Worm (Caenorhabditis elegans): ENCODE data around the gene rpl-43.
A peak's percentile ranks its signal among the peaks of the same experiment; 100 is the strongest.

Gene rpl-43

DNA sequence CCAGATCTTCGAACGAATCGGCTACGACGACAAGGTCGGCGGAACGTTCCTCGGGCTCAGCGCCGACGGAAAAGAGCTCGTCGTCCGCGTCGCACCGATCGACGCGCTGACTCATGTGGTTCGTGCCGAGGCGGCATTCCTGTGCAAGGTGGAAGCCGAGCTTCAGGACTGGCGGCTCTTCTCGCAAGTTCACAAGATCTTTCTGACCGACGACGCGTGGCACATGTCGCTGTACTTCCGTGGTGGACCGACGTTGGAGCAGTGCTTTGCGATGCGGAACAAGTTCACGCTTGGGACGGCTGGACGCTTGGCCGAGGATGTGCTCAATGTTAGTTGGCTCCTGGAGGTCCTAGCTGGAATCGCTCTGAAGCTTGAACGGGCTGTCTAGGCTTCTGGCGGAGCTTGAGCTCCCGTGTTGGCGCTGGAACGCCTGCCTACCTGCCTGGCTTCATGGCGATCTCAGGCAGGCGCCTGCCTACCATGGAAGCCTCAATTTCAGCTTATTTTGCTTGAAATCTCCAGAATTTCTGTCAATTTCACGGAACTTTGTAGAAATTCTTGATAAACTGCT, 16.2 kb upstream of the rpl-43 start:
- TF ChIP-seq egl-27 (tag; optimal IDR thresholded peaks at IDR 0.05): no peak
- no peak for TF ChIP-seq ceh-28 (tag; optimal IDR thresholded peaks at IDR 0.05)
- TF ChIP-seq nhr-28 (tag; optimal IDR thresholded peaks at IDR 0.05): no peak
- TF ChIP-seq nhr-43 (tag; optimal IDR thresholded peaks at IDR 0.05; ENCODE audit: poor library complexity, severe bottlenecking): no peak
- no peak for TF ChIP-seq nhr-11 (tag; optimal IDR thresholded peaks at IDR 0.05)
- no peak for TF ChIP-seq tbx-2 (tag; optimal IDR thresholded peaks at IDR 0.05)
- no peak for TF ChIP-seq nfya-1 (tag; optimal IDR thresholded peaks at IDR 0.05; ENCODE audit: insufficient read depth)
- TF ChIP-seq mdl-1 (tag; optimal IDR thresholded peaks at IDR 0.05): no peak
- TF ChIP-seq sea-2 (GFP tag; optimal IDR thresholded peaks at IDR 0.05): no peak
- no peak for TF ChIP-seq mml-1 (tag; optimal IDR thresholded peaks at IDR 0.05)

DNA sequence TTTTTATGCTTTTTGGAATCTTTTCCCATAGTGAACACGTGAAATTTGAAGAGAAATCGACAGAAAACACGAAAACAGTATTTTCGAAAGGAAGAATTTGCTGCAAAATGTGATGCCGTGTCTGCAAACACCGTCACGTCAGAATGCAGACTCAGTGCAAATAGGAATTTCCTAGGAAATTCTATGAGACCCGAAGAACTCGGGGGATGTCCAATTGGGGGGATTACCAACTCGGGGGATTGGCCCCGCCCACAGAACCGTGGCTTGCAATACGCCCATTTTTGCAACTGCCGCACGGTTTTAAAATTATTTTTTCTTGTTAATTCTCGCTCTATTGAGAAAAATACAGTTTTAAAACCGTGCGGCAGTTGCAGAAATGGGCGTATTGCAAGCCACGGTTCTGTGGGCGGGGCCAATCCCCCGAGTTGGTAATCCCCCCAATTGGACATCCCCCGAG, 13.0 kb upstream of the rpl-43 start, which contains the start of gene cacn-1:
Gene cacn-1, minus strand, starts transcription at position 51 of the 457 bp plus-strand sequence.
- TF ChIP-seq nhr-77 (tag; optimal IDR thresholded peaks at IDR 0.05): peak; percentile 53
- TF ChIP-seq tbx-2 (tag; optimal IDR thresholded peaks at IDR 0.05): peak; percentile 0
- peak; percentile 7 for TF ChIP-seq nhr-43 (tag; optimal IDR thresholded peaks at IDR 0.05; ENCODE audit: poor library complexity, severe bottlenecking)
- peak; percentile 23 for TF ChIP-seq pha-4 (tag; optimal IDR thresholded peaks at IDR 0.05)
- TF ChIP-seq nfya-1 (tag; optimal IDR thresholded peaks at IDR 0.05; ENCODE audit: insufficient read depth): peak; percentile 20
- peak; percentile 4 for TF ChIP-seq lin-15B (tag; optimal IDR thresholded peaks at IDR 0.05)
- TF ChIP-seq hmg-11 (tag; optimal IDR thresholded peaks at IDR 0.05): peak; percentile 47

ce11 chrII:14143838-14144268, 11.2 kb upstream of the rpl-43 start, which contains the start of gene W03H9.2:
Gene W03H9.2 (minus strand): TSS chrII:14143869.
- TF ChIP-seq snpc-4 (tag; optimal IDR thresholded peaks at IDR 0.05): peak; percentile 5
- TF ChIP-seq fkh-10 (GFP tag; optimal IDR thresholded peaks at IDR 0.05): no peak
- peak; percentile 26 for TF ChIP-seq elt-2 (tag; optimal IDR thresholded peaks at IDR 0.05)
- no peak for TF ChIP-seq egl-27 (tag; optimal IDR thresholded peaks at IDR 0.05)
- TF ChIP-seq aly-2 (tag; optimal IDR thresholded peaks at IDR 0.05): no peak
- TF ChIP-seq ceh-16 (tag; optimal IDR thresholded peaks at IDR 0.05): no peak
- TF ChIP-seq skn-1 (tag; optimal IDR thresholded peaks at IDR 0.05): no peak
- TF ChIP-seq fos-1 (tag; optimal IDR thresholded peaks at IDR 0.05): no peak
- TF ChIP-seq zag-1 (tag; optimal IDR thresholded peaks at IDR 0.05): no peak
- no peak for TF ChIP-seq daf-12 (tag; optimal IDR thresholded peaks at IDR 0.05)
- TF ChIP-seq lin-39 (tag; optimal IDR thresholded peaks at IDR 0.05): no peak
- no peak for TF ChIP-seq ZK546.5 (tag; optimal IDR thresholded peaks at IDR 0.05)
- no peak for TF ChIP-seq elt-3 (tag; optimal IDR thresholded peaks at IDR 0.05)
- TF ChIP-seq elt-1 (tag; optimal IDR thresholded peaks at IDR 0.05): no peak
- TF ChIP-seq pqm-1 (tag; optimal IDR thresholded peaks at IDR 0.05): no peak
- TF ChIP-seq nhr-12 (tag; optimal IDR thresholded peaks at IDR 0.05): no peak
- no peak for TF ChIP-seq ceh-82 (tag; optimal IDR thresholded peaks at IDR 0.05)
- peak; percentile 60 for TF ChIP-seq nfya-1 (tag; optimal IDR thresholded peaks at IDR 0.05; ENCODE audit: insufficient read depth)
- no peak for TF ChIP-seq sea-2 (GFP tag; optimal IDR thresholded peaks at IDR 0.05)
- peak; percentile 39 for TF ChIP-seq nhr-25 (tag; optimal IDR thresholded peaks at IDR 0.05)
- TF ChIP-seq mml-1 (tag; optimal IDR thresholded peaks at IDR 0.05): no peak
- TF ChIP-seq lsy-12 (tag; optimal IDR thresholded peaks at IDR 0.05): peak; percentile 61
- no peak for TF ChIP-seq jun-1 (tag; optimal IDR thresholded peaks at IDR 0.05)
- TF ChIP-seq fkh-2 (tag; optimal IDR thresholded peaks at IDR 0.05): no peak
- TF ChIP-seq pha-4 (tag; optimal IDR thresholded peaks at IDR 0.05): peak; percentile 42
- TF ChIP-seq nhr-23 (tag; optimal IDR thresholded peaks at IDR 0.05): peak; percentile 45
- no peak for TF ChIP-seq egl-5 (tag; optimal IDR thresholded peaks at IDR 0.05)
- TF ChIP-seq nhr-76 (tag; optimal IDR thresholded peaks at IDR 0.05): no peak
- TF ChIP-seq unc-62 (GFP tag; optimal IDR thresholded peaks at IDR 0.05): no peak
- peak; percentile 40 for TF ChIP-seq ceh-28 (tag; optimal IDR thresholded peaks at IDR 0.05)
- no peak for TF ChIP-seq nhr-77 (tag; optimal IDR thresholded peaks at IDR 0.05)
- TF ChIP-seq ztf-11 (tag; optimal IDR thresholded peaks at IDR 0.05): no peak
- TF ChIP-seq nhr-67 (tag; optimal IDR thresholded peaks at IDR 0.05): no peak
- peak; percentile 88 for TF ChIP-seq hmg-11 (tag; optimal IDR thresholded peaks at IDR 0.05)
- TF ChIP-seq eor-1 (tag; optimal IDR thresholded peaks at IDR 0.05): no peak
- TF ChIP-seq lin-15B (tag; optimal IDR thresholded peaks at IDR 0.05): peak; percentile 41
- no peak for TF ChIP-seq unc-39 (tag; optimal IDR thresholded peaks at IDR 0.05)
- peak; percentile 26 for TF ChIP-seq R02D3.7 (tag; optimal IDR thresholded peaks at IDR 0.05)
- no peak for TF ChIP-seq nhr-237 (tag; optimal IDR thresholded peaks at IDR 0.05)
- no peak for TF ChIP-seq ceh-9 (tag; optimal IDR thresholded peaks at IDR 0.05)
- TF ChIP-seq nhr-43 (tag; optimal IDR thresholded peaks at IDR 0.05; ENCODE audit: poor library complexity, severe bottlenecking): peak; percentile 72
- TF ChIP-seq tbx-2 (tag; optimal IDR thresholded peaks at IDR 0.05): no peak
- no peak for TF ChIP-seq ztf-4 (tag; optimal IDR thresholded peaks at IDR 0.05)
- TF ChIP-seq ama-1 (optimal IDR thresholded peaks at IDR 0.05): no peak
- no peak for TF ChIP-seq mdl-1 (tag; optimal IDR thresholded peaks at IDR 0.05)
- no peak for TF ChIP-seq nhr-11 (tag; optimal IDR thresholded peaks at IDR 0.05)
- TF ChIP-seq nhr-28 (tag; optimal IDR thresholded peaks at IDR 0.05): no peak

Measured in whole organism, L3 larva.